Fruit fly (Drosophila melanogaster) whole organism: ENCODE measurements around the gene nonA.

ENCODE experiments used
- CG8478 ChIP-seq: fragments of >200 bp; optimal IDR thresholded peaks from 2 replicates; lab custom pipeline; 2018; ENCODE audit warnings: inconsistent platforms
- EcR ChIP-seq, 2 experiments: fragments of >200 bp; optimal IDR thresholded peaks; 2 replicates each; lab custom pipeline; 2017; ENCODE audit warnings: missing biosample characterization in 2 of 2, missing genetic modification characterization in 2 of 2, missing genetic modification reagents in 2 of 2
- pan ChIP-seq: fragments of >200 bp; optimal IDR thresholded peaks from 2 replicates; lab custom pipeline; 2017
- psq ChIP-seq: fragments of >200 bp; optimal IDR thresholded peaks from 2 replicates; lab custom pipeline; 2017
- usp ChIP-seq: fragments of >200 bp; optimal IDR thresholded peaks from 2 replicates; lab custom pipeline; 2017; ENCODE audit warnings: missing biosample characterization, missing genetic modification characterization, mixed read lengths

DNA sequence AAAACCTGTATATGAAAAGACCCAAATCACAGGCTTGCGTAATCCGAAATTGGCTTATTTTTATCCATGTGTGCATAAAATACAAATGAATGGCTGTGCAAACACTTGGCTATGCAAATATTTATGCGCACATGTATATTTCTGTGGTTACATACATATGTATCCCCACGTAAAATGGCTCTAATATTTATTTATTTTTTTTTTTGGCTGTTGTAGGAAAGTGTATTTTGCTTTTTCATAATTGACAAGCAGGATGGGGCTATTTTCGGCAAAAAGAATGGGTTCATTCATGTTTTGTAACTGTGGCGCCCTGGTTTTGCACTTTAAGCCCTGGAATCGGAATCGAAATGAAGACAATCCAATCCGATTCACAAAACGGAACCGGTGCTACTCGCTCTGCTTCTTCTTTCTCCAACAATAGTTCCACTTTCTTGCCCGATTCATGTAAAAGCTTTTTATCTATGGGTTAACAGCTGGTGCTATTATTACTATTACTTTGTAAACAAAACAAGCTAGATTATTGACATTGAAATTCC is 26.2 kb upstream of the nonA start:
- TF ChIP-seq EcR (GFP tag; optimal IDR thresholded peaks at IDR 0.05; lab: Kevin White, UChicago) (no peak), usp (no peak), psq (lab: Kevin White, UChicago) (no peak), CG8478 (lab: Kevin White, UChicago) (no peak), pan (no peak)
